Worm (Caenorhabditis elegans) whole organism, early embryonic: ENCODE results near the gene vha-12.

Experiments used
- B0310.2 ChIP-seq: sonication (generic microtip); optimal IDR thresholded peaks from 2 replicates; lab custom pipeline; 2016; ENCODE audit warnings: mild to moderate bottlenecking, missing genetic modification characterization, missing compliant biosample characterization
- F13C5.2 ChIP-seq: sonication (generic microtip); optimal IDR thresholded peaks from 2 replicates; lab custom pipeline; 2017; ENCODE audit warnings: mild to moderate bottlenecking, missing genetic modification characterization, inconsistent platforms, missing compliant biosample characterization
- aly-1 ChIP-seq: sonication (generic microtip); optimal IDR thresholded peaks from 2 replicates; lab custom pipeline; 2016; ENCODE audit warnings: missing genetic modification characterization, missing compliant biosample characterization
- ama-1 ChIP-seq: fragments of 150-350 bp; optimal IDR thresholded peaks from 2 replicates; lab custom pipeline; 2014
- ceh-13 ChIP-seq: fragments of 200-800 bp; sonication (Bioruptor generic); optimal IDR thresholded peaks from 2 replicates; lab custom pipeline; 2018; ENCODE audit warnings: mild to moderate bottlenecking, missing genetic modification characterization, missing compliant biosample characterization
- ceh-36 ChIP-seq: sonication (generic microtip); optimal IDR thresholded peaks from 2 replicates; lab custom pipeline; 2016; ENCODE audit warnings: missing genetic modification characterization, inconsistent platforms, missing compliant biosample characterization
- ets-7 ChIP-seq: sonication (generic microtip); optimal IDR thresholded peaks from 2 replicates; lab custom pipeline; 2016; ENCODE audit warnings: missing genotype, missing genetic modification characterization, missing compliant biosample characterization
- flt-1 ChIP-seq: fragments of 200-800 bp; sonication (Bioruptor generic); IDR thresholded peaks from 2 replicates; pipeline ENCODE4 v1.3.6; 2022; ENCODE audit warnings: missing genetic modification characterization, missing compliant biosample characterization
- hmbx-1 ChIP-seq: sonication (generic microtip); optimal IDR thresholded peaks from 2 replicates; lab custom pipeline; 2016; ENCODE audit warnings: mild to moderate bottlenecking, missing genetic modification characterization, missing compliant biosample characterization
- hmg-4 ChIP-seq: fragments of 200-800 bp; sonication (Bioruptor generic); optimal IDR thresholded peaks from 2 replicates; lab custom pipeline; 2018; ENCODE audit warnings: mild to moderate bottlenecking, missing genetic modification characterization, missing compliant biosample characterization
- hnd-1 ChIP-seq: sonication (generic microtip); optimal IDR thresholded peaks from 2 replicates; lab custom pipeline; 2016; ENCODE audit warnings: missing genetic modification characterization, missing compliant biosample characterization
- pes-1 ChIP-seq: fragments of 200-800 bp; sonication (Bioruptor generic); IDR thresholded peaks from 2 replicates; pipeline ENCODE4 v1.3.6; 2022; ENCODE audit warnings: missing genetic modification reagents, missing genetic modification characterization, missing compliant biosample characterization
- scrt-1 ChIP-seq: fragments of 200-800 bp; sonication (Bioruptor generic); IDR thresholded peaks from 2 replicates; pipeline ENCODE4 v1.3.6; 2022; ENCODE audit warnings: missing genetic modification characterization, missing compliant biosample characterization
- sea-1 ChIP-seq: fragments of 200-800 bp; sonication (Bioruptor generic); conservative IDR thresholded peaks from 2 replicates; pipeline ENCODE4 v1.3.6; 2022; ENCODE audit warnings: missing genetic modification characterization, missing compliant biosample characterization
- tbx-11 ChIP-seq: fragments of 200-800 bp; sonication (Bioruptor generic); IDR thresholded peaks from 2 replicates; pipeline ENCODE4 v1.3.6; 2022; ENCODE audit warnings: missing genetic modification characterization, missing compliant biosample characterization
- tbx-37 ChIP-seq: fragments of 200-800 bp; sonication (Bioruptor generic); conservative IDR thresholded peaks from 2 replicates; pipeline ENCODE4 v1.3.6; 2022; ENCODE audit warnings: missing genetic modification reagents, missing genetic modification characterization, missing compliant biosample characterization
- tra-4 ChIP-seq: sonication (generic microtip); optimal IDR thresholded peaks from 2 replicates; lab custom pipeline; 2017; ENCODE audit warnings: missing genetic modification characterization, missing compliant biosample characterization

Gene vha-12

ce11 chrX:4190537-4191144 lies at the start of gene vha-12:
TSS of gene vha-12 (plus strand) at chrX:4191094.
- no peak for TF ChIP-seq flt-1
- no peak for TF ChIP-seq sea-1 (GFP tag; lab: Robert Waterston, UW)
- no peak for TF ChIP-seq ets-7
- TF ChIP-seq pes-1 (GFP tag; lab: Robert Waterston, UW): no peak
- TF ChIP-seq hmbx-1 (tag; lab: Kevin White, UChicago): no peak
- TF ChIP-seq aly-1 (tag; lab: Kevin White, UChicago): no peak
- no peak for TF ChIP-seq tbx-11 (GFP tag; lab: Robert Waterston, UW)
- no peak for TF ChIP-seq hmg-4
- no peak for TF ChIP-seq tra-4 (tag; lab: Kevin White, UChicago)
- no peak for TF ChIP-seq scrt-1 (GFP tag; lab: Robert Waterston, UW)
- no peak for TF ChIP-seq F13C5.2 (tag; lab: Kevin White, UChicago)
- TF ChIP-seq ama-1: no peak
- TF ChIP-seq ceh-13: no peak
- no peak for TF ChIP-seq hnd-1
- TF ChIP-seq B0310.2 (tag; lab: Kevin White, UChicago): no peak
- TF ChIP-seq ceh-36: no peak
- no peak for TF ChIP-seq tbx-37 (GFP tag; lab: Robert Waterston, UW)

ce11 chrX:4142202-4142601 lies 48.7 kb upstream of the vha-12 start:
- TF ChIP-seq ets-7 (no peak), ama-1 (no peak), ceh-36 (no peak), ceh-13 (no peak), hmbx-1 (tag; lab: Kevin White, UChicago) (no peak), tbx-11 (GFP tag; lab: Robert Waterston, UW) (no peak), scrt-1 (GFP tag; lab: Robert Waterston, UW) (no peak), tbx-37 (GFP tag; lab: Robert Waterston, UW) (no peak), hnd-1 (no peak), flt-1 (no peak), sea-1 (GFP tag; lab: Robert Waterston, UW) (no peak), pes-1 (GFP tag; lab: Robert Waterston, UW) (no peak), aly-1 (tag; lab: Kevin White, UChicago) (no peak)

DNA sequence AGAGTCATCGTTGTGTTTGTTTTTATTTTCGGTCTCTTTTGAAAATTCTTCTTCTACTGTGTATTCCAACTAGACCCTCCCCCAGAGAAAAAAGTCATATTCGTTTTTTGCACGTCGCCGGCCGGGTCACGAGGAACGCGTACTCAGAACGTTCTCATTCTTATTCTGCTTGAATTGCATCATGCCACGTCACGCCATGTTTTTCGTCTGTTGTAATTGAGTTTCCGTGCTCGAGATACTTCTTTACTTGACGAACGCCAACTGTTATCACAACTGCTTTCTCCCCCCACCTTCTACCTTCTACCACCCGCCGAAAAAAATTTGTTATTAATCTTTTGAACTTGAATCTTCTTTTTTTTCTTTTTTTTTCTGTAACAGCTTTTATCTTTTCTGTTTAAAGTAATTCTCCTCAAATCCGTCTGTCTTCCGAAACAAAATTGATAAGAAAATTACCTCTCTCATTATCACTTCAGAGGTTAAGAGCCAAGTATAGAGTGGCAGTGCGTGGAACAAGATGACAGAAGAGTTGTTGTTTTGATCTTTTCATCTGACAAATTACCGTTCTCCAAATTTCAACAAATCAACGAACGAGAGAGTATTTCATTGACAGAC lies 48.1 kb upstream of the vha-12 start:
- TF ChIP-seq hmg-4 (no peak), pes-1 (GFP tag; lab: Robert Waterston, UW) (no peak), ama-1 (no peak), ceh-13 (no peak), tra-4 (tag; lab: Kevin White, UChicago) (no peak), aly-1 (tag; lab: Kevin White, UChicago) (no peak)

DNA sequence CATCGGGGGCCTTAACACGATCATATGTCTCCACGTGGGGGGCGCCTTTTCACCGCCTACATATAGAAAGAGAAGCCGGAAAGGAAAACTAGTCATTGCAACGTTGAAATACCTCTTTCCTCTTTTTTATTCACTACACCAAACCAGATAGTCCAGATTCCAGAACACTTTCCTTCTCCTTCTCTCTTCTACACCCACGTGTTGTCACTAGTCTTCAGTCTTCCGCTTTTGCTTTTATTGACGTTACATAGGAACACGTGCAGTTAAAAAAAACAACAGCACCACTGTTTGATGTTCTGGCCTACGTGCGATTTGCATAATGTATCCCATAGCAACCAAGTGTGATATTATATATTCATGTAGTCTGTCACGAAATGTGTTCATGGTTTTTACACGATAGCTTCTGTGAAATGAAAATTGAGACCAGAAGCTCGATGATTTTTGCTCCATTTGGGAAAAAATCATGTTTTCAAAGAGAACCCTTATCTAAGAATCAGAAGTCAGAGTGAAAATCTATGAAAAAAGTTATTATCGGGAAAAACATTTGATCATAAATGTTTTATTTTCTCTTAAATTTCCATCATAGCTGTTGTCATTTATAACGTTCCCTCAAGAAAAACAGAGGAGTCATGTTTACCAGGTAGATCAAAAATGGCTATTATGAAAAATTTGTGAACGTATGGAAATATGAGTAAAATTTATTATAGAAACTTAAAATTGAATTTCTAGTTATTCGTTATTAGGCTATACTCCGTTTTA lies 47.5 kb upstream of the vha-12 start:
- TF ChIP-seq tbx-11 (GFP tag; lab: Robert Waterston, UW) (no peak), hnd-1 (no peak), scrt-1 (GFP tag; lab: Robert Waterston, UW) (no peak), hmbx-1 (tag; lab: Kevin White, UChicago) (no peak), tbx-37 (GFP tag; lab: Robert Waterston, UW) (no peak), tra-4 (tag; lab: Kevin White, UChicago) (no peak), sea-1 (GFP tag; lab: Robert Waterston, UW) (no peak), F13C5.2 (tag; lab: Kevin White, UChicago) (no peak), ceh-13 (no peak), hmg-4 (no peak), aly-1 (tag; lab: Kevin White, UChicago) (no peak), ets-7 (no peak), ama-1 (no peak), B0310.2 (tag; lab: Kevin White, UChicago) (no peak), pes-1 (GFP tag; lab: Robert Waterston, UW) (no peak), flt-1 (no peak), ceh-36 (no peak)

DNA sequence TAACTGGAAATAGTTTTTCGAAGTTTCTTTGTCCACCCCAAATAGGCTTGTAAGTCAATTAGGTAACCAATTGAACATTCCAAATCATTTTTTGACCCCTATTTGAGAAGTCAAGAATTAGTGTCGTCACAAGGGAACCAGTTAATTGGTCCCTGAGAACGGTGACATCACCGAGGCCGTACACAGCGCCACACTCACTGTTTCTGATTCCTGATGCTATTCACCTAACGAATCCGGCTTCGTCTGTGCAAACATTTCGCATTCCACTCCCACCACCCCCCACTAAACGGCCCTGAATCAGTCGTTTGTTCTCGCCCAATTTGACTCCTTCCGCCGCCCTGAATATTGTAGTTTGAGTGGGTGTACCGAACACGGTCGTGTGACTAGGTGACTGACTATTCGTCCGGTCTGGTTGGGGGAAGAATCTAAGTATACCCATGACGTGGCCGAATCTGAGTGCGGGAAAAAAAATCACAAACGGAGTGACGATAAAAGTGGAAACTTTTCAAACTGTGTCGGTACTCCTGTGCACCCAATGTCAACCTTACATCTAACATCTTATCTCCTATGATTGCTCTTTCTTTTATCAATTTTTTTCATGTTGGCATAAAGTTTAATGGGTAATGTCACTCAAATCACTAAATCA lies 46.6 kb upstream of the vha-12 start:
- no peak for TF ChIP-seq pes-1 (GFP tag; lab: Robert Waterston, UW)
- no peak for TF ChIP-seq hmbx-1 (tag; lab: Kevin White, UChicago)
- TF ChIP-seq hmg-4: no peak

- TF ChIP-seq hnd-1: no peak
- no peak for TF ChIP-seq pes-1 (GFP tag; lab: Robert Waterston, UW)
- TF ChIP-seq hmg-4: no peak
- peak; percentile 54; the same call in 1 of the 2 replicates for TF ChIP-seq tbx-11 (GFP tag; lab: Robert Waterston, UW)
- TF ChIP-seq F13C5.2 (tag; lab: Kevin White, UChicago): peak; percentile 31
These were observed 45.7 kb upstream of the vha-12 start for ce11 chrX:4145051-4145826.

DNA sequence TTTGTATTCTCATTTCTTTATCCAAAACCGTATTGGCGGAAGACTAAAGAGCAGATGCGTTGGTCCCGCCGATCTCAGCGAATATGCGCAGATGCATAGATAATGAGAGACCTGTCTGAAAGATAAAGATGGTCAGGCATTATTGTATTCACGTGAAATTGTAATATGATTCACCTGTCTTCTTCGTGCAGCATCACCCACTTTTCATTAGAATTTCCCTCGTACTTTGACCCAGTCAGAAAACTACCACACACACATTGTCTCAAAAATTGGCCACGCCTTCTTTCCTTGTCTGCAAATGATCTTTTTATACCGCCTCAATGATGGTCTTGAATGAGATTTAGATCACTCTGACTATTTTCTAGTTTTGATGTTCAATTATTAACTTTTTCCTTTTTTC lies 44.8 kb upstream of the vha-12 start:
- no peak for TF ChIP-seq pes-1 (GFP tag; lab: Robert Waterston, UW)
- no peak for TF ChIP-seq B0310.2 (tag; lab: Kevin White, UChicago)
- no peak for TF ChIP-seq tbx-37 (GFP tag; lab: Robert Waterston, UW)
- no peak for TF ChIP-seq hmbx-1 (tag; lab: Kevin White, UChicago)
- no peak for TF ChIP-seq hnd-1
